Fruit fly (Drosophila melanogaster) whole organism, embryonic: ENCODE results near the gene CheB38b.
A peak's percentile ranks its signal among the peaks of the same experiment; 100 is the strongest.

ENCODE experiments used
- Atf6 ChIP-seq: fragments of 200-800 bp; sonication (Bioruptor generic); IDR thresholded peaks from 2 replicates; pipeline ENCODE4 v1.3.6; 2022; ENCODE audit warnings: missing biosample characterization, missing genetic modification characterization
- Bdp1 ChIP-seq: fragments of 200-800 bp; sonication (Bioruptor generic); optimal IDR thresholded peaks from 3 replicates; lab custom pipeline; 2016; ENCODE audit warnings: missing biosample characterization, missing genetic modification characterization
- CG10267 ChIP-seq: fragments of 200-800 bp; sonication (Bioruptor generic); optimal IDR thresholded peaks from 2 replicates; lab custom pipeline; 2018; ENCODE audit warnings: missing biosample characterization, mild to moderate bottlenecking, missing genetic modification characterization, moderate library complexity
- CG10321 ChIP-seq: fragments of 200-800 bp; sonication (Bioruptor generic); IDR thresholded peaks from 2 replicates; pipeline ENCODE4 v1.3.6; 2022; ENCODE audit warnings: missing biosample characterization, missing genetic modification characterization
- CG11093 ChIP-seq: fragments of 200-800 bp; sonication (Bioruptor generic); IDR thresholded peaks from 3 replicates; pipeline ENCODE4 v1.3.6; 2022; ENCODE audit warnings: missing biosample characterization, missing genetic modification characterization
- CG12071 ChIP-seq: fragments of 200-800 bp; sonication (Bioruptor generic); optimal IDR thresholded peaks from 3 replicates; lab custom pipeline; 2018; ENCODE audit warnings: missing biosample characterization, mild to moderate bottlenecking, missing genetic modification characterization
- CG13287 ChIP-seq: fragments of 200-800 bp; sonication (Bioruptor generic); IDR thresholded peaks from 2 replicates; pipeline ENCODE4 v1.3.6; 2022; ENCODE audit warnings: missing biosample characterization, missing genetic modification characterization; ENCODE audit not compliant: partially characterized antibody
- CG13894 ChIP-seq: fragments of 200-800 bp; sonication (Bioruptor generic); optimal IDR thresholded peaks from 3 replicates; lab custom pipeline; 2018; ENCODE audit warnings: missing biosample characterization, mild to moderate bottlenecking, missing genetic modification characterization, moderate library complexity
- CG14860 ChIP-seq: fragments of 200-800 bp; sonication (Bioruptor generic); IDR thresholded peaks from 3 replicates; pipeline ENCODE4 v1.3.6; 2022; ENCODE audit warnings: missing biosample characterization, missing genetic modification characterization; ENCODE audit not compliant: partially characterized antibody
- CG2129 ChIP-seq: fragments of 200-800 bp; sonication (Bioruptor generic); IDR thresholded peaks from 2 replicates; pipeline ENCODE4 v1.3.6; 2022; ENCODE audit warnings: missing biosample characterization, missing genetic modification characterization; ENCODE audit not compliant: partially characterized antibody
- CG2199 ChIP-seq: fragments of 200-800 bp; sonication (Bioruptor generic); IDR thresholded peaks from 3 replicates; pipeline ENCODE4 v1.3.6; 2022; ENCODE audit warnings: missing biosample characterization, missing genetic modification characterization
- CG3726 ChIP-seq: fragments of 200-800 bp; sonication (Bioruptor generic); IDR thresholded peaks from 3 replicates; pipeline ENCODE4, ENCODE4 v1.3.6; 2022; ENCODE audit warnings: missing biosample characterization, missing genetic modification characterization
- CG4730 ChIP-seq: fragments of 200-800 bp; sonication (Bioruptor generic); IDR thresholded peaks from 2 replicates; pipeline ENCODE4 v1.3.6; 2022; ENCODE audit warnings: missing biosample characterization, missing genetic modification characterization
- CG5953 ChIP-seq: fragments of 200-800 bp; sonication (Bioruptor generic); IDR thresholded peaks from 2 replicates; pipeline ENCODE4 v1.3.6; 2022; ENCODE audit warnings: missing biosample characterization, missing genetic modification characterization
- CG6654 ChIP-seq: fragments of 200-800 bp; sonication (Bioruptor generic); optimal IDR thresholded peaks from 2 replicates; lab custom pipeline; 2017; ENCODE audit warnings: missing biosample characterization, mild to moderate bottlenecking, missing genetic modification characterization
- CG8281 ChIP-seq: fragments of 200-800 bp; sonication (Bioruptor generic); optimal IDR thresholded peaks from 2 replicates; lab custom pipeline; 2018; ENCODE audit warnings: missing biosample characterization, mild to moderate bottlenecking, missing genetic modification characterization, moderate library complexity
- CG8290 ChIP-seq, 3 experiments: fragments of 200-800 bp; sonication (Bioruptor generic); optimal IDR thresholded peaks; 2 replicates each; lab custom pipeline; 2016 to 2019; ENCODE audit warnings: missing biosample characterization in 3 of 3, missing genetic modification characterization in 3 of 3, mild to moderate bottlenecking in 2 of 3, moderate library complexity in 1 of 3
- CG9609 ChIP-seq: fragments of 200-800 bp; sonication (Bioruptor generic); optimal IDR thresholded peaks from 3 replicates; lab custom pipeline; 2016; ENCODE audit warnings: missing biosample characterization, missing genetic modification characterization
- CHES-1-like ChIP-seq: fragments of 200-800 bp; sonication (Bioruptor generic); optimal IDR thresholded peaks from 2 replicates; lab custom pipeline; 2016; ENCODE audit warnings: missing biosample characterization, missing genetic modification characterization
- CoRest ChIP-seq: fragments of 200-800 bp; sonication (Bioruptor generic); optimal IDR thresholded peaks from 3 replicates; lab custom pipeline; 2018; ENCODE audit warnings: missing biosample characterization, mild to moderate bottlenecking, missing genetic modification characterization, moderate library complexity
- Dbx ChIP-seq: fragments of 200-800 bp; sonication (Bioruptor generic); IDR thresholded peaks from 3 replicates; pipeline ENCODE4 v1.3.6; 2022; ENCODE audit warnings: missing biosample characterization, missing genetic modification characterization
- Deaf1 ChIP-seq: fragments of 200-800 bp; optimal IDR thresholded peaks from 3 replicates; lab custom pipeline; 2019; ENCODE audit warnings: missing biosample characterization, mild to moderate bottlenecking, missing genetic modification characterization, moderate library complexity
- Dip2 ChIP-seq: fragments of 200-800 bp; sonication (Bioruptor generic); IDR thresholded peaks from 2 replicates; pipeline ENCODE4 v1.3.6; 2022; ENCODE audit warnings: missing biosample characterization, missing genetic modification characterization
- ERR ChIP-seq: fragments of 200-800 bp; sonication (Bioruptor generic); optimal IDR thresholded peaks from 2 replicates; lab custom pipeline; 2016; ENCODE audit warnings: missing biosample characterization, missing genetic modification characterization
- Elba2 ChIP-seq: fragments of 200-800 bp; sonication (Bioruptor generic); optimal IDR thresholded peaks from 3 replicates; lab custom pipeline; 2016; ENCODE audit warnings: missing biosample characterization, missing genetic modification characterization
- HLHmδ ChIP-seq: fragments of 200-800 bp; sonication (Bioruptor generic); optimal IDR thresholded peaks from 2 replicates; lab custom pipeline; 2018; ENCODE audit warnings: missing biosample characterization, mild to moderate bottlenecking, missing genetic modification characterization, moderate library complexity
- Mad ChIP-seq: fragments of 200-800 bp; sonication (Bioruptor generic); optimal IDR thresholded peaks from 2 replicates; lab custom pipeline; 2016; ENCODE audit warnings: missing biosample characterization, missing genetic modification characterization
- Med ChIP-seq: fragments of 200-800 bp; sonication (Bioruptor generic); peaks from one replicate; lab custom pipeline; 2016; ENCODE audit warnings: missing biosample characterization, missing genetic modification characterization, mild to moderate bottlenecking, inconsistent platforms, moderate library complexity
- Meics ChIP-seq: fragments of 200-800 bp; sonication (Bioruptor generic); optimal IDR thresholded peaks from 2 replicates; lab custom pipeline; 2017; ENCODE audit warnings: missing biosample characterization, mild to moderate bottlenecking, missing genetic modification characterization
- NC2α ChIP-seq: fragments of 200-800 bp; sonication (Bioruptor generic); optimal IDR thresholded peaks from 2 replicates; lab custom pipeline; 2016; ENCODE audit warnings: missing biosample characterization, missing genetic modification characterization
- NFAT ChIP-seq: fragments of 200-800 bp; sonication (Bioruptor generic); IDR thresholded peaks from 2 replicates; pipeline ENCODE4 v1.3.6; 2022; ENCODE audit warnings: missing biosample characterization, missing genetic modification characterization
- Six4 ChIP-seq: fragments of 200-800 bp; sonication (Bioruptor generic); optimal IDR thresholded peaks from 2 replicates; lab custom pipeline; 2016; ENCODE audit warnings: missing biosample characterization, missing genetic modification characterization
- chinmo ChIP-seq: fragments of 200-800 bp; sonication (Bioruptor generic); IDR thresholded peaks from 4 replicates; pipeline ENCODE4 v1.3.6; 2022; ENCODE audit warnings: missing biosample characterization, missing genetic modification characterization; ENCODE audit not compliant: partially characterized antibody
- chm ChIP-seq: fragments of 200-800 bp; sonication (Bioruptor generic); IDR thresholded peaks from 2 replicates; pipeline ENCODE4 v1.3.6; 2022; ENCODE audit warnings: missing biosample characterization, missing genetic modification characterization
- dm ChIP-seq: fragments of 200-800 bp; sonication (Bioruptor generic); optimal IDR thresholded peaks from 3 replicates; lab custom pipeline; 2016; ENCODE audit warnings: missing biosample characterization, missing genetic modification characterization
- eve ChIP-seq, 2 experiments: fragments of >200 bp; optimal IDR thresholded peaks; 2 replicates each; lab custom pipeline; 2017; ENCODE audit warnings: missing biosample characterization in 2 of 2, missing genetic modification characterization in 2 of 2
- ewg ChIP-seq: fragments of 200-800 bp; sonication (Bioruptor generic); optimal IDR thresholded peaks from 3 replicates; lab custom pipeline; 2017; ENCODE audit warnings: mild to moderate bottlenecking, missing biosample characterization, missing genetic modification reagents, missing genetic modification characterization
- gro ChIP-seq: fragments of 200-800 bp; sonication (Bioruptor generic); optimal IDR thresholded peaks from 2 replicates; lab custom pipeline; 2016; ENCODE audit warnings: missing biosample characterization, missing genetic modification characterization
- kay ChIP-seq: fragments of 200-800 bp; sonication (Bioruptor generic); optimal IDR thresholded peaks from 2 replicates; lab custom pipeline; 2016; ENCODE audit warnings: missing biosample characterization, missing genetic modification characterization
- klu ChIP-seq: fragments of 200-800 bp; sonication (Bioruptor generic); IDR thresholded peaks from 2 replicates; pipeline ENCODE4 v1.3.6; 2022; ENCODE audit warnings: missing biosample characterization, missing genetic modification characterization
- lilli ChIP-seq: fragments of 200-800 bp; sonication (Bioruptor generic); optimal IDR thresholded peaks from 3 replicates; lab custom pipeline; 2016; ENCODE audit warnings: missing biosample characterization, missing genetic modification characterization
- pan ChIP-seq, 4 experiments: fragments of >200 bp in 3 of 4; fragments of 200-800 bp in 1 of 4; sonication (Bioruptor generic) in 1 of 4; optimal IDR thresholded peaks in 3 of 4; IDR thresholded peaks in 1 of 4; 2 replicates each; pipeline versions ENCODE4 v1.3.6 to Lab custom; 2017 to 2022; ENCODE audit warnings: missing biosample characterization in 2 of 4, missing genetic modification characterization in 2 of 4, mixed read lengths in 1 of 4
- twi ChIP-seq: fragments of 200-800 bp; optimal IDR thresholded peaks from 2 replicates; lab custom pipeline; 2019; ENCODE audit warnings: missing biosample characterization, mild to moderate bottlenecking, missing genetic modification characterization, moderate library complexity
- wdn ChIP-seq: fragments of 200-800 bp; sonication (Bioruptor generic); IDR thresholded peaks from 2 replicates; pipeline ENCODE4 v1.3.6; 2022; ENCODE audit warnings: missing biosample characterization, missing genetic modification characterization

Gene CheB38b

dm6 chr2L:20807617-20808509, 9.2 kb downstream of the CheB38b start (continued):
- TF ChIP-seq CG3726 (GFP tag; lab: Robert Waterston, UW) = 0 out of 3 replicates have a peak, but pooled peaks have one; percentile 12
- TF ChIP-seq twi (tag; lab: Kevin White, UChicago) = no peak
- TF ChIP-seq CG8290 (GFP tag; optimal IDR thresholded peaks at IDR 0.05; lab: Kevin White, UChicago) = no peak
- peak in 1 of 2 experiments; percentile 4 for TF ChIP-seq CG8290 (tag; optimal IDR thresholded peaks at IDR 0.05; lab: Kevin White, UChicago)
- TF ChIP-seq CG12071 (GFP tag; lab: Kevin White, UChicago) = peak; percentile 65
- peak; percentile 31; the same call in 1 of the 2 replicates for TF ChIP-seq wdn
- TF ChIP-seq CG13287 (GFP tag; lab: Robert Waterston, UW) = 0 out of 2 replicates have a peak, but pooled peaks have one; percentile 6
- TF ChIP-seq ERR (GFP tag; lab: Kevin White, UChicago) = no peak
- TF ChIP-seq eve (GFP tag; optimal IDR thresholded peaks at IDR 0.05; lab: Kevin White, UChicago) = peak in 1 of 2 experiments; percentile 80
- TF ChIP-seq dm (GFP tag; lab: Kevin White, UChicago) = no peak
- TF ChIP-seq CG2129 (GFP tag; lab: Robert Waterston, UW) = no peak
- no peak for TF ChIP-seq NC2α
- no peak for TF ChIP-seq CG11093 (GFP tag; lab: Robert Waterston, UW)
- peak; percentile 34; the same call in 1 of the 3 replicates for TF ChIP-seq Dbx
- peak; percentile 24 for TF ChIP-seq gro (GFP tag; lab: Kevin White, UChicago)
- peak; percentile 55 for TF ChIP-seq CoRest (tag; lab: Kevin White, UChicago)
- TF ChIP-seq ewg (GFP tag; lab: Kevin White, UChicago) = peak; percentile 15
- TF ChIP-seq CG10267 (tag; lab: Kevin White, UChicago) = peak; percentile 43
- no peak for TF ChIP-seq CG9609 (GFP tag; lab: Kevin White, UChicago)
- peak; percentile 2 for TF ChIP-seq Six4 (GFP tag; lab: Kevin White, UChicago)
- TF ChIP-seq Deaf1 = peak; percentile 63
- TF ChIP-seq Atf6 (GFP tag; lab: Robert Waterston, UW) = peak; percentile 74
- TF ChIP-seq CG13894 (tag; lab: Kevin White, UChicago) = peak; percentile 49
- TF ChIP-seq pan (optimal IDR thresholded peaks at IDR 0.05; lab: Kevin White, UChicago) = no peak
- peak in 1 of 2 experiments; percentile 80 for TF ChIP-seq pan (GFP tag; optimal IDR thresholded peaks at IDR 0.05 in 1 of 2, IDR thresholded peaks at IDR 0.05 in 1 of 2)
- 0 out of 2 replicates have a peak, but pooled peaks have one; percentile 6 for TF ChIP-seq NFAT (GFP tag; lab: Robert Waterston, UW)
- TF ChIP-seq Mad = no peak

- TF ChIP-seq chinmo (0 out of 4 replicates have a peak, but pooled peaks have one; percentile 37), Med (GFP tag; lab: Kevin White, UChicago) (peak; percentile 67), Elba2 (GFP tag; lab: Kevin White, UChicago) (no peak), klu (0 out of 2 replicates have a peak, but pooled peaks have one; percentile 8), CG8281 (tag; lab: Kevin White, UChicago) (peak; percentile 91)
- TF ChIP-seq, all 482 proteins: peak for 4
These were observed 10.5 kb downstream of the CheB38b start for dm6 chr2L:20806619-20807018.

- TF ChIP-seq HLHmδ (no peak), CG4730 (GFP tag; lab: Robert Waterston, UW) (peak; percentile 95), CHES-1-like (peak; percentile 71), chm (GFP tag; lab: Robert Waterston, UW) (peak; percentile 90), CG10321 (GFP tag; lab: Robert Waterston, UW) (peak; percentile 73; the same call in 1 of the 2 replicates), CG2199 (GFP tag; lab: Robert Waterston, UW) (peak; percentile 84; the same call in 2 of the 3 replicates), kay (peak; percentile 92), CG14860 (GFP tag; lab: Robert Waterston, UW) (peak; percentile 87), Meics (peak; percentile 96), Bdp1 (peak; percentile 77), CG6654 (GFP tag; lab: Kevin White, UChicago) (peak; percentile 84), CG5953 (GFP tag; lab: Robert Waterston, UW) (peak; percentile 91), lilli (GFP tag; lab: Kevin White, UChicago) (peak; percentile 95), eve (GFP tag; optimal IDR thresholded peaks at IDR 0.05; lab: Kevin White, UChicago) (peak in 1 of 2 experiments; percentile 96), Dip2 (GFP tag; lab: Robert Waterston, UW) (peak; percentile 61)
These were observed 11.3 kb downstream of the CheB38b start for dm6 chr2L:20805624-20806339.
